Worm (Caenorhabditis elegans) whole organism, L4 larva: Measurements from ENCODE around the gene T26C11.8.

Source experiments
- F10B5.3 ChIP-seq: sonication (generic microtip); optimal IDR thresholded peaks from 2 replicates; lab custom pipeline; 2016; ENCODE audit warnings: mild to moderate bottlenecking, missing genetic modification characterization, missing compliant biosample characterization
- T20F7.1 ChIP-seq: fragments of 200-800 bp; sonication (Bioruptor generic); optimal IDR thresholded peaks from 2 replicates; lab custom pipeline; 2018; ENCODE audit warnings: mild to moderate bottlenecking, missing genetic modification characterization, missing compliant biosample characterization
- T26A8.4 ChIP-seq: fragments of 200-800 bp; sonication (Bioruptor generic); IDR thresholded peaks from 2 replicates; pipeline ENCODE4 v1.3.6; 2022; ENCODE audit warnings: missing genetic modification characterization, missing compliant biosample characterization
- Y48G9A.11 ChIP-seq: fragments of 200-800 bp; sonication (Bioruptor generic); IDR thresholded peaks from 2 replicates; pipeline ENCODE4 v1.3.6; 2022; ENCODE audit warnings: missing genetic modification reagents, missing genetic modification characterization, missing compliant biosample characterization
- Y5F2A.4 ChIP-seq: fragments of 200-800 bp; sonication (Bioruptor generic); optimal IDR thresholded peaks from 2 replicates; lab custom pipeline; 2018; ENCODE audit warnings: mild to moderate bottlenecking, missing genetic modification characterization, missing compliant biosample characterization
- ZK337.2 ChIP-seq: fragments of 200-800 bp; sonication (Bioruptor generic); IDR thresholded peaks from 2 replicates; pipeline ENCODE4 v1.3.6; 2022; ENCODE audit warnings: missing genetic modification reagents, missing genetic modification characterization, missing compliant biosample characterization
- aha-1 ChIP-seq: fragments of 150-350 bp; peaks from one replicate; lab custom pipeline; 2014; ENCODE audit warnings: missing biosample characterization, missing genetic modification characterization
- ama-1 ChIP-seq: fragments of 150-350 bp; optimal IDR thresholded peaks from 2 replicates; lab custom pipeline; 2014; ENCODE audit warnings: inconsistent platforms, mixed read lengths
- attf-4 ChIP-seq: sonication (generic microtip); optimal IDR thresholded peaks from 3 replicates; lab custom pipeline; 2017; ENCODE audit warnings: missing biosample characterization, missing genetic modification characterization
- ceh-28 ChIP-seq: fragments of 150-350 bp; optimal IDR thresholded peaks from 2 replicates; lab custom pipeline; 2014; ENCODE audit warnings: missing biosample characterization, missing genetic modification reagents, missing genetic modification characterization
- ceh-32 ChIP-seq: sonication (generic microtip); optimal IDR thresholded peaks from 2 replicates; lab custom pipeline; 2016; ENCODE audit warnings: mild to moderate bottlenecking, missing genetic modification characterization, missing compliant biosample characterization; ENCODE audit not compliant: poor library complexity
- ceh-62 ChIP-seq: sonication (generic microtip); optimal IDR thresholded peaks from 2 replicates; lab custom pipeline; 2017; ENCODE audit warnings: missing biosample characterization, missing genetic modification characterization
- ctbp-1 ChIP-seq: fragments of 200-800 bp; sonication (Bioruptor generic); IDR thresholded peaks from 2 replicates; pipeline ENCODE4 v1.3.6; 2022; ENCODE audit warnings: missing genetic modification reagents, missing genetic modification characterization, missing compliant biosample characterization
- daf-12 ChIP-seq: fragments of 150-350 bp; optimal IDR thresholded peaks from 2 replicates; lab custom pipeline; 2014; ENCODE audit warnings: missing biosample characterization, missing genetic modification reagents, missing genetic modification characterization
- daf-16 ChIP-seq, 3 experiments: sonication (generic microtip); optimal IDR thresholded peaks; 2 replicates each; lab custom pipeline; 2016 to 2017; ENCODE audit warnings: missing genetic modification characterization in 3 of 3, missing genetic modification reagents in 3 of 3, mild to moderate bottlenecking in 2 of 3, missing compliant biosample characterization in 2 of 3, missing biosample characterization in 1 of 3, moderate library complexity in 1 of 3
- daf-8 ChIP-seq: fragments of 200-800 bp; sonication (Bioruptor generic); IDR thresholded peaks from 2 replicates; pipeline ENCODE4 v1.3.6; 2022; ENCODE audit warnings: missing genetic modification characterization, missing compliant biosample characterization
- dmd-8 ChIP-seq: fragments of 200-800 bp; sonication (Bioruptor generic); IDR thresholded peaks from 2 replicates; pipeline ENCODE4 v1.3.6; 2022; ENCODE audit warnings: missing genetic modification characterization, missing compliant biosample characterization
- dpl-1 ChIP-seq: fragments of 150-350 bp; optimal IDR thresholded peaks from 2 replicates; lab custom pipeline; 2014; ENCODE audit warnings: missing biosample characterization, missing genetic modification reagents, missing genetic modification characterization
- duxl-1 ChIP-seq: sonication (generic microtip); optimal IDR thresholded peaks from 2 replicates; lab custom pipeline; 2016; ENCODE audit warnings: mild to moderate bottlenecking, missing genetic modification characterization, moderate library complexity, missing compliant biosample characterization; ENCODE audit not compliant: poor library complexity
- egl-27 ChIP-seq: sonication (generic microtip); optimal IDR thresholded peaks from 3 replicates; lab custom pipeline; 2017; ENCODE audit warnings: missing biosample characterization, missing genetic modification reagents, missing genetic modification characterization
- fkh-10 ChIP-seq: fragments of 150-350 bp; optimal IDR thresholded peaks from 2 replicates; lab custom pipeline; 2014; ENCODE audit warnings: missing biosample characterization, missing genetic modification reagents, missing genetic modification characterization
- gei-8 ChIP-seq: fragments of 200-800 bp; sonication (Bioruptor generic); optimal IDR thresholded peaks from 2 replicates; lab custom pipeline; 2018; ENCODE audit warnings: mild to moderate bottlenecking, missing genetic modification characterization, missing compliant biosample characterization
- hlh-11 ChIP-seq: fragments of 200-800 bp; sonication (Bioruptor generic); optimal IDR thresholded peaks from 2 replicates; lab custom pipeline; 2018; ENCODE audit warnings: mild to moderate bottlenecking, missing genetic modification characterization, missing compliant biosample characterization
- jun-1 ChIP-seq: fragments of 150-350 bp; optimal IDR thresholded peaks from 2 replicates; lab custom pipeline; 2014; ENCODE audit warnings: missing biosample characterization, missing genetic modification reagents, missing genetic modification characterization
- lsy-2 ChIP-seq, 2 experiments: fragments of 150-350 bp in 1 of 2; sonication (generic microtip) in 1 of 2; optimal IDR thresholded peaks; 2 replicates each; lab custom pipeline; 2014 to 2017; ENCODE audit warnings: missing biosample characterization in 2 of 2, missing genetic modification characterization in 2 of 2
- madf-9 ChIP-seq: fragments of 200-800 bp; sonication (Bioruptor generic); conservative IDR thresholded peaks from 2 replicates; pipeline ENCODE4 v1.3.6; 2022; ENCODE audit warnings: missing genetic modification reagents, missing genetic modification characterization, missing compliant biosample characterization
- mdt-29 ChIP-seq: fragments of 200-800 bp; sonication (Bioruptor generic); IDR thresholded peaks from 2 replicates; pipeline ENCODE4 v1.3.6; 2022; ENCODE audit warnings: missing genetic modification reagents, missing genetic modification characterization, missing compliant biosample characterization
- mes-2 ChIP-seq: sonication (generic microtip); optimal IDR thresholded peaks from 2 replicates; lab custom pipeline; 2016; ENCODE audit warnings: missing genotype, mild to moderate bottlenecking, missing genetic modification characterization, missing compliant biosample characterization; ENCODE audit not compliant: poor library complexity, severe bottlenecking
- nhr-10 ChIP-seq: fragments of 150-350 bp; optimal IDR thresholded peaks from 2 replicates; lab custom pipeline; 2014; ENCODE audit warnings: missing biosample characterization, missing genetic modification characterization
- nhr-102 ChIP-seq: sonication (generic microtip); optimal IDR thresholded peaks from 2 replicates; lab custom pipeline; 2016; ENCODE audit warnings: mild to moderate bottlenecking, missing genetic modification characterization, moderate library complexity, missing compliant biosample characterization
- nhr-11 ChIP-seq: fragments of 150-350 bp; optimal IDR thresholded peaks from 2 replicates; lab custom pipeline; 2014; ENCODE audit warnings: missing biosample characterization, missing genetic modification characterization
- nhr-28 ChIP-seq: fragments of 150-350 bp; optimal IDR thresholded peaks from 2 replicates; lab custom pipeline; 2014; ENCODE audit warnings: missing biosample characterization, missing genetic modification characterization
- nhr-42 ChIP-seq: fragments of 200-800 bp; sonication (Bioruptor generic); IDR thresholded peaks from 2 replicates; pipeline ENCODE4 v1.3.6; 2022; ENCODE audit warnings: missing genetic modification characterization, missing compliant biosample characterization
- nhr-77 ChIP-seq: fragments of 150-350 bp; optimal IDR thresholded peaks from 2 replicates; lab custom pipeline; 2014; ENCODE audit warnings: missing biosample characterization, missing genetic modification characterization
- pha-4 ChIP-seq, 2 experiments: fragments of 150-350 bp in 1 of 2; fragments of 200-800 bp in 1 of 2; sonication (Bioruptor generic) in 1 of 2; IDR thresholded peaks in 1 of 2; optimal IDR thresholded peaks in 1 of 2; 2 replicates each; pipeline versions ENCODE4 v1.3.6 to Lab custom; 2014 to 2022; ENCODE audit warnings: missing genetic modification characterization in 2 of 2, missing genetic modification reagents in 2 of 2, missing biosample characterization in 1 of 2, missing compliant biosample characterization in 1 of 2
- php-3 ChIP-seq: fragments of 200-800 bp; sonication (Bioruptor generic); IDR thresholded peaks from 2 replicates; pipeline ENCODE4 v1.3.6; 2022; ENCODE audit warnings: missing genetic modification reagents, missing genetic modification characterization, missing compliant biosample characterization
- sdz-12 ChIP-seq: fragments of 200-800 bp; sonication (Bioruptor generic); optimal IDR thresholded peaks from 2 replicates; lab custom pipeline; 2018; ENCODE audit warnings: mild to moderate bottlenecking, missing genetic modification characterization, missing compliant biosample characterization
- skn-1 ChIP-seq: fragments of 150-350 bp; optimal IDR thresholded peaks from 2 replicates; lab custom pipeline; 2014; ENCODE audit warnings: missing biosample characterization, missing genetic modification characterization
- spr-1 ChIP-seq: sonication (generic microtip); optimal IDR thresholded peaks from 2 replicates; lab custom pipeline; 2016; ENCODE audit warnings: mild to moderate bottlenecking, missing genetic modification characterization, missing compliant biosample characterization
- spr-3 ChIP-seq: fragments of 200-800 bp; sonication (Bioruptor generic); optimal IDR thresholded peaks from 2 replicates; lab custom pipeline; 2018; ENCODE audit warnings: mild to moderate bottlenecking, missing genetic modification characterization, missing compliant biosample characterization
- tag-97 ChIP-seq: fragments of 200-800 bp; sonication (Bioruptor generic); IDR thresholded peaks from 2 replicates; pipeline ENCODE4 v1.3.6; 2022; ENCODE audit warnings: missing genetic modification characterization, missing compliant biosample characterization
- unc-62 ChIP-seq, 3 experiments: fragments of 150-350 bp in 1 of 3; sonication (generic microtip); optimal IDR thresholded peaks in 2 of 3; peaks in 1 of 3; 1 replicate in 1 of 3; 2 replicates in 2 of 3; lab custom pipeline; 2014 to 2017; ENCODE audit warnings: missing biosample characterization in 3 of 3, missing genetic modification characterization in 3 of 3, missing genetic modification reagents in 3 of 3, missing genotype in 1 of 3
- vab-7 ChIP-seq: fragments of 200-800 bp; sonication (Bioruptor generic); IDR thresholded peaks from 2 replicates; pipeline ENCODE4 v1.3.6; 2022; ENCODE audit warnings: missing genetic modification reagents, missing genetic modification characterization, missing compliant biosample characterization
- zag-1 ChIP-seq: fragments of 150-350 bp; optimal IDR thresholded peaks from 2 replicates; lab custom pipeline; 2014; ENCODE audit warnings: missing biosample characterization, missing genetic modification characterization
- zfp-2 ChIP-seq: sonication (generic microtip); optimal IDR thresholded peaks from 2 replicates; lab custom pipeline; 2016; ENCODE audit warnings: mild to moderate bottlenecking, missing genetic modification characterization, missing compliant biosample characterization
- zfp-3 ChIP-seq: fragments of 200-800 bp; sonication (Bioruptor generic); conservative IDR thresholded peaks from 2 replicates; pipeline ENCODE4 v1.3.6; 2022; ENCODE audit warnings: missing genetic modification reagents, missing genetic modification characterization, missing compliant biosample characterization
- zip-2 ChIP-seq: fragments of 150-350 bp; optimal IDR thresholded peaks from 2 replicates; lab custom pipeline; 2014; ENCODE audit warnings: missing biosample characterization, missing genetic modification characterization
- ztf-11 ChIP-seq: fragments of 150-350 bp; optimal IDR thresholded peaks from 2 replicates; lab custom pipeline; 2014; ENCODE audit warnings: missing biosample characterization, missing genetic modification characterization
- ztf-7 ChIP-seq: fragments of 150-350 bp; optimal IDR thresholded peaks from 2 replicates; lab custom pipeline; 2014; ENCODE audit warnings: missing biosample characterization, missing genetic modification characterization

The T26C11.8 gene

ce11 chrX:1880665-1881064, 20.1 kb downstream of the T26C11.8 start (continued):
- TF ChIP-seq pha-4 (GFP tag; IDR thresholded peaks at IDR 0.05; lab: Robert Waterston, UW) (peak; percentile 79), pha-4 (tag; optimal IDR thresholded peaks at IDR 0.05; lab: Kevin White, UChicago) (no peak), ceh-62 (tag; lab: Kevin White, UChicago) (no peak), ctbp-1 (GFP tag; lab: Robert Waterston, UW) (no peak), nhr-28 (tag; lab: Kevin White, UChicago) (peak; percentile 20), mdt-29 (GFP tag; lab: Robert Waterston, UW) (no peak), nhr-42 (GFP tag; lab: Robert Waterston, UW) (no peak), duxl-1 (tag; lab: Kevin White, UChicago) (peak; percentile 97), hlh-11 (tag; lab: Kevin White, UChicago) (no peak), Y5F2A.4 (GFP tag; lab: Kevin White, UChicago) (no peak), ztf-7 (tag; lab: Kevin White, UChicago) (peak; percentile 42), jun-1 (tag; lab: Kevin White, UChicago) (no peak), sdz-12 (peak; percentile 45), attf-4 (no peak), php-3 (GFP tag; lab: Robert Waterston, UW) (no peak), lsy-2 (tag; optimal IDR thresholded peaks at IDR 0.05; lab: Kevin White, UChicago) (no peak), Y48G9A.11 (no peak), spr-1 (tag; lab: Kevin White, UChicago) (peak; percentile 64), fkh-10 (GFP tag; lab: Kevin White, UChicago) (no peak), mes-2 (tag; lab: Kevin White, UChicago) (peak; percentile 86), dpl-1 (peak; percentile 17), dmd-8 (GFP tag; lab: Robert Waterston, UW) (no peak; the same call in 1 of the 2 replicates), ama-1 (lab: Kevin White, UChicago) (no peak), unc-62 (GFP tag; optimal IDR thresholded peaks at IDR 0.05 in 1 of 2; lab: Kevin White, UChicago) (no peak), unc-62 (tag; optimal IDR thresholded peaks at IDR 0.05; lab: Kevin White, UChicago) (no peak), zfp-3 (GFP tag; lab: Robert Waterston, UW) (peak; percentile 65; the same call in 1 of the 2 replicates), gei-8 (GFP tag; lab: Kevin White, UChicago) (no peak), skn-1 (tag; lab: Kevin White, UChicago) (no peak), vab-7 (GFP tag; lab: Robert Waterston, UW) (no peak; the same call in 1 of the 2 replicates), ceh-32 (tag; lab: Kevin White, UChicago) (no peak), ceh-28 (tag; lab: Kevin White, UChicago) (no peak), egl-27 (tag; lab: Kevin White, UChicago) (no peak), tag-97 (GFP tag; lab: Robert Waterston, UW) (no peak), zag-1 (tag; lab: Kevin White, UChicago) (no peak), spr-3 (no peak), T26A8.4 (GFP tag; lab: Robert Waterston, UW) (no peak), F10B5.3 (tag; lab: Kevin White, UChicago) (peak; percentile 51), nhr-77 (tag; lab: Kevin White, UChicago) (peak; percentile 25), nhr-10 (tag; lab: Kevin White, UChicago) (no peak)

- TF ChIP-seq zfp-2 (tag; lab: Kevin White, UChicago) (no peak), hlh-11 (tag; lab: Kevin White, UChicago) (peak; percentile 58), nhr-11 (peak; percentile 1), jun-1 (tag; lab: Kevin White, UChicago) (peak; percentile 62), daf-12 (tag; lab: Kevin White, UChicago) (no peak), ztf-11 (tag; lab: Kevin White, UChicago) (no peak), nhr-102 (tag; lab: Kevin White, UChicago) (peak; percentile 90), F10B5.3 (tag; lab: Kevin White, UChicago) (peak; percentile 81), vab-7 (GFP tag; lab: Robert Waterston, UW) (no peak), zip-2 (tag; lab: Kevin White, UChicago) (peak; percentile 65), fkh-10 (GFP tag; lab: Kevin White, UChicago) (no peak), daf-16 (GFP tag; optimal IDR thresholded peaks at IDR 0.05; lab: Kevin White, UChicago) (peak in 1 of 2 experiments; percentile 92), daf-16 (tag; optimal IDR thresholded peaks at IDR 0.05; lab: Kevin White, UChicago) (peak; percentile 49), zfp-3 (GFP tag; lab: Robert Waterston, UW) (no peak), T20F7.1 (peak; percentile 58), daf-8 (no peak), nhr-77 (tag; lab: Kevin White, UChicago) (peak; percentile 89), ZK337.2 (0 out of 2 replicates have a peak, but pooled peaks have one; percentile 50), madf-9 (GFP tag; lab: Robert Waterston, UW) (no peak), aha-1 (tag; lab: Kevin White, UChicago) (no peak)
These were observed 28.0 kb downstream of the T26C11.8 start for ce11 chrX:1888445-1889035.
